Fruit fly (Drosophila melanogaster): Measurements from ENCODE around the gene CG2983.
A peak's percentile ranks its signal among the peaks of the same experiment; 100 is the strongest.

The CG2983 gene

DNA sequence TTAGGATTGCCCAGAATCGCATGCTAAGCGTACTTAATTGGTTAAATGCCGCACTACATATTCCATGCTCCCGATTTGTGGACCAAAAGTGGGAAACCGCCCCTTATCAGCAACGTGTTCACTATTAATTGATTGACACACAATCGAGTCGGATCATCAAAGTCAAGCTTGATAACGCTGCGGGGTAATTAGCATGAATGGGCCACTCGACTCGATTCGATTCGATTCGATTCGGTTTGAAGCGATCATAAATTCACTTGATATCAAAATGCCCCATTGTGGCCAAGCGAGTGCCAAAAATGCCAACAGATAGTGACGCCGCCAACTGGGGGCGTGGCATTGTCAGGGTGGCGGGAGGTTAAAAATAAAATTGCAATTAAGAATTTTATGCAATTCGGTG, 39.8 kb upstream of the CG2983 start (continued):
- TF ChIP-seq nom (GFP tag; optimal IDR thresholded peaks at IDR 0.05) (no peak), CG8765 (GFP tag; IDR thresholded peaks at IDR 0.05) (no peak), Lim3 (GFP tag; IDR thresholded peaks at IDR 0.05) (no peak), Sox100B (GFP tag; optimal IDR thresholded peaks at IDR 0.05) (no peak), ATbp (GFP tag; optimal IDR thresholded peaks at IDR 0.05) (no peak), Hmr (GFP tag; optimal IDR thresholded peaks at IDR 0.05) (no peak), mirr (GFP tag; optimal IDR thresholded peaks at IDR 0.05) (peak; percentile 42), CG17361 (GFP tag; IDR thresholded peaks at IDR 0.05) (no peak), CG2712 (tag; optimal IDR thresholded peaks at IDR 0.05) (no peak), sug (tag; optimal IDR thresholded peaks at IDR 0.05) (peak; percentile 58), CG34376 (GFP tag; optimal IDR thresholded peaks at IDR 0.05) (peak; percentile 64), Neu2 (GFP tag; optimal IDR thresholded peaks at IDR 0.05; ENCODE audit: borderline replicate concordance) (no peak), CG7987 (GFP tag; optimal IDR thresholded peaks at IDR 0.05) (peak; percentile 7), grn (GFP tag; optimal IDR thresholded peaks at IDR 0.05) (peak; percentile 10), bbx (GFP tag; IDR thresholded peaks at IDR 0.05; ENCODE audit: partially characterized antibody) (no peak), tx (GFP tag; optimal IDR thresholded peaks at IDR 0.05) (no peak), mld (GFP tag; IDR thresholded peaks at IDR 0.05; ENCODE audit: partially characterized antibody) (no peak), unpg (GFP tag; optimal IDR thresholded peaks at IDR 0.05) (no peak), tgo (GFP tag; IDR thresholded peaks at IDR 0.05) (no peak), CG12236 (GFP tag; optimal IDR thresholded peaks at IDR 0.05) (no peak), CG7357 (GFP tag; IDR thresholded peaks at IDR 0.05) (no peak), NfI (GFP tag; optimal IDR thresholded peaks at IDR 0.05) (no peak), vfl (GFP tag; optimal IDR thresholded peaks at IDR 0.05) (no peak), ttk (GFP tag; IDR thresholded peaks at IDR 0.05) (no peak), CG9609 (GFP tag; optimal IDR thresholded peaks at IDR 0.05) (no peak), ac (GFP tag; optimal IDR thresholded peaks at IDR 0.05) (no peak)

DNA sequence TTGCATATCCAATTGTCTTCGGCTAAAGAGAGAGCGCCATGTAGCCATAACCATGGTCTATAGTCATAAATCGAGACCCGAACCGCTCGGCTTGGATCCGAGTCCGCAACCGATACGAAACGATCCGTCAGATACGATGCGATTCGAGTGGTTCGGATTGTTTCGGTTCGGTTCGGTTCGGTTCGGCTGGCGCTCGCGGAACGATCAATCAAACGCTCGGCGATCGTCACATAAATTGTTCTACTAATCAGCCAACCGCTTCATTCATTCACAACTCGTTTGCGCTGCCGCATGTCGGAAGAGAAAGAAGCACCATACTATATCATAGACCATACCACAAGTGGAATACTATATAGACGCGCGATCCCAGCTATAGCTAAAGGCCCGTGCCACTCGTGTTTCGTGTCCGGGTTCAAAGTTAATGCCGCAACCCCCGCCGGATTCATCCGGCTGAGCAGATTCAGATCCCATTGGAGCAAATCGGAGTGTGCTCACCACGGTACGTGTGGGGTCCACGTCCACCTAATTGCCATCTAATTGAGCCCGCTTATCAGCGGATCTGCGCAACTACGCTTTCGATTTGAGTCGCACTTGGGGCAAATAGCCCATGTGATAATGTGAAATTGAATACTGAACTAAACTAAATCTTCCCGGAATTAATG, 39.3 kb upstream of the CG2983 start:
- TF ChIP-seq Nf-YB (GFP tag; optimal IDR thresholded peaks at IDR 0.05) (peak; percentile 44), Drgx (GFP tag; IDR thresholded peaks at IDR 0.05) (no peak), CG16779 (GFP tag; IDR thresholded peaks at IDR 0.05) (no peak), CG6175 (GFP tag; IDR thresholded peaks at IDR 0.05) (0 out of 3 replicates have a peak, but pooled peaks have one; percentile 15), CG14050 (GFP tag; IDR thresholded peaks at IDR 0.05) (peak; percentile 56; the same call in 2 of the 3 replicates), jing (GFP tag; optimal IDR thresholded peaks at IDR 0.05) (peak; percentile 55), CG30431 (GFP tag; optimal IDR thresholded peaks at IDR 0.05) (no peak), CG11398 (GFP tag; optimal IDR thresholded peaks at IDR 0.05) (no peak), CG5180 (GFP tag; optimal IDR thresholded peaks at IDR 0.05) (peak; percentile 95), Pdp1 (GFP tag; optimal IDR thresholded peaks at IDR 0.05) (peak in 1 of 2 experiments; percentile 33), Jarid2 (GFP tag; optimal IDR thresholded peaks at IDR 0.05) (peak; percentile 56), CG32532 (GFP tag; IDR thresholded peaks at IDR 0.05) (peak; percentile 21; the same call in 1 of the 2 replicates), gt (GFP tag; IDR thresholded peaks at IDR 0.05) (no peak), CG6683 (GFP tag; optimal IDR thresholded peaks at IDR 0.05) (no peak), crc (GFP tag; optimal IDR thresholded peaks at IDR 0.05) (no peak), CG12299 (tag; optimal IDR thresholded peaks at IDR 0.05) (no peak), caup (GFP tag; optimal IDR thresholded peaks at IDR 0.05; ENCODE audit: severe bottlenecking) (peak; percentile 17), Dek (tag; optimal IDR thresholded peaks at IDR 0.05) (no peak), CG10543 (GFP tag; optimal IDR thresholded peaks at IDR 0.05) (peak; percentile 4), CG8765 (GFP tag; IDR thresholded peaks at IDR 0.05) (no peak), cwo (GFP tag; optimal IDR thresholded peaks at IDR 0.05) (peak; percentile 38), chinmo (GFP tag; IDR thresholded peaks at IDR 0.05; ENCODE audit: partially characterized antibody) (0 out of 4 replicates have a peak, but pooled peaks have one; percentile 43), Med (GFP tag) (peak; percentile 58), ap (GFP tag; IDR thresholded peaks at IDR 0.05) (no peak), CG3726 (GFP tag; IDR thresholded peaks at IDR 0.05) (no peak)

All from whole organism, embryonic.